Worm (Caenorhabditis elegans) whole organism, L4 larva: ENCODE measurements around the gene F55C5.17.

Experiments
- F44E2.7 ChIP-seq: fragments of 200-800 bp; sonication (Bioruptor generic); IDR thresholded peaks from 2 replicates; pipeline ENCODE4 v2.1.2; 2022; ENCODE audit warnings: missing genetic modification characterization, missing compliant biosample characterization
- T20F7.1 ChIP-seq: fragments of 200-800 bp; sonication (Bioruptor generic); optimal IDR thresholded peaks from 2 replicates; lab custom pipeline; 2018; ENCODE audit warnings: mild to moderate bottlenecking, missing genetic modification characterization, missing compliant biosample characterization
- T26A8.4 ChIP-seq: fragments of 200-800 bp; sonication (Bioruptor generic); IDR thresholded peaks from 2 replicates; pipeline ENCODE4 v1.3.6; 2022; ENCODE audit warnings: missing genetic modification characterization, missing compliant biosample characterization
- Y48G9A.11 ChIP-seq: fragments of 200-800 bp; sonication (Bioruptor generic); IDR thresholded peaks from 2 replicates; pipeline ENCODE4 v1.3.6; 2022; ENCODE audit warnings: missing genetic modification reagents, missing genetic modification characterization, missing compliant biosample characterization
- Y5F2A.4 ChIP-seq: fragments of 200-800 bp; sonication (Bioruptor generic); optimal IDR thresholded peaks from 2 replicates; lab custom pipeline; 2018; ENCODE audit warnings: mild to moderate bottlenecking, missing genetic modification characterization, missing compliant biosample characterization
- attf-4 ChIP-seq: sonication (generic microtip); optimal IDR thresholded peaks from 3 replicates; lab custom pipeline; 2017; ENCODE audit warnings: missing biosample characterization, missing genetic modification characterization
- ceh-20 ChIP-seq: fragments of 200-800 bp; sonication (Bioruptor generic); IDR thresholded peaks from 2 replicates; pipeline ENCODE4 v1.3.6; 2022; ENCODE audit warnings: missing genetic modification reagents, missing genetic modification characterization, missing compliant biosample characterization
- ceh-28 ChIP-seq: fragments of 150-350 bp; optimal IDR thresholded peaks from 2 replicates; lab custom pipeline; 2014; ENCODE audit warnings: missing biosample characterization, missing genetic modification reagents, missing genetic modification characterization
- ceh-62 ChIP-seq: sonication (generic microtip); optimal IDR thresholded peaks from 2 replicates; lab custom pipeline; 2017; ENCODE audit warnings: missing biosample characterization, missing genetic modification characterization
- cey-2 ChIP-seq: sonication (generic microtip); optimal IDR thresholded peaks from 3 replicates; lab custom pipeline; 2017; ENCODE audit warnings: missing genetic modification characterization, mild to moderate bottlenecking, missing compliant biosample characterization, antibody characterized with exemption, borderline replicate concordance; ENCODE audit not compliant: insufficient read depth
- daf-16 ChIP-seq, 3 experiments: sonication (generic microtip); optimal IDR thresholded peaks; 2 replicates each; lab custom pipeline; 2016 to 2017; ENCODE audit warnings: missing genetic modification characterization in 3 of 3, missing genetic modification reagents in 3 of 3, mild to moderate bottlenecking in 2 of 3, missing compliant biosample characterization in 2 of 3, missing biosample characterization in 1 of 3, moderate library complexity in 1 of 3
- daf-8 ChIP-seq: fragments of 200-800 bp; sonication (Bioruptor generic); IDR thresholded peaks from 2 replicates; pipeline ENCODE4 v1.3.6; 2022; ENCODE audit warnings: missing genetic modification characterization, missing compliant biosample characterization
- dmd-6 ChIP-seq: fragments of 200-800 bp; sonication (Bioruptor generic); IDR thresholded peaks from 2 replicates; pipeline ENCODE4 v1.3.6; 2022; ENCODE audit warnings: missing genetic modification reagents, missing genetic modification characterization, missing compliant biosample characterization
- dmd-8 ChIP-seq: fragments of 200-800 bp; sonication (Bioruptor generic); IDR thresholded peaks from 2 replicates; pipeline ENCODE4 v1.3.6; 2022; ENCODE audit warnings: missing genetic modification characterization, missing compliant biosample characterization
- dmd-9 ChIP-seq: fragments of 200-800 bp; sonication (Bioruptor generic); IDR thresholded peaks from 2 replicates; pipeline ENCODE4 v1.3.6; 2022; ENCODE audit warnings: missing genetic modification reagents, missing genetic modification characterization, missing compliant biosample characterization
- dve-1 ChIP-seq: sonication (generic microtip); optimal IDR thresholded peaks from 2 replicates; lab custom pipeline; 2017; ENCODE audit warnings: antibody characterized with exemption, mild to moderate bottlenecking, missing genetic modification characterization, missing compliant biosample characterization; ENCODE audit not compliant: insufficient read depth
- gei-8 ChIP-seq: fragments of 200-800 bp; sonication (Bioruptor generic); optimal IDR thresholded peaks from 2 replicates; lab custom pipeline; 2018; ENCODE audit warnings: mild to moderate bottlenecking, missing genetic modification characterization, missing compliant biosample characterization
- hlh-11 ChIP-seq: fragments of 200-800 bp; sonication (Bioruptor generic); optimal IDR thresholded peaks from 2 replicates; lab custom pipeline; 2018; ENCODE audit warnings: mild to moderate bottlenecking, missing genetic modification characterization, missing compliant biosample characterization
- hlh-30 ChIP-seq: sonication (generic microtip); optimal IDR thresholded peaks from 2 replicates; lab custom pipeline; 2017; ENCODE audit warnings: antibody characterized with exemption, mild to moderate bottlenecking, missing genetic modification characterization, missing compliant biosample characterization; ENCODE audit not compliant: insufficient read depth
- jun-1 ChIP-seq: fragments of 150-350 bp; optimal IDR thresholded peaks from 2 replicates; lab custom pipeline; 2014; ENCODE audit warnings: missing biosample characterization, missing genetic modification reagents, missing genetic modification characterization
- lin-13 ChIP-seq: fragments of 150-350 bp; optimal IDR thresholded peaks from 2 replicates; lab custom pipeline; 2014; ENCODE audit warnings: missing biosample characterization, missing genetic modification reagents, missing genetic modification characterization
- lin-29 ChIP-seq: fragments of 200-800 bp; sonication (Bioruptor generic); IDR thresholded peaks from 2 replicates; pipeline ENCODE4 v1.3.6; 2022; ENCODE audit warnings: missing genetic modification reagents, missing genetic modification characterization, missing compliant biosample characterization
- lin-38 ChIP-seq: fragments of 200-800 bp; sonication (Bioruptor generic); IDR thresholded peaks from 2 replicates; pipeline ENCODE4 v1.3.6; 2022; ENCODE audit warnings: missing genetic modification reagents, missing genetic modification characterization, missing compliant biosample characterization
- lin-39 ChIP-seq: fragments of 150-350 bp; optimal IDR thresholded peaks from 2 replicates; lab custom pipeline; 2014; ENCODE audit warnings: missing biosample characterization, missing genetic modification reagents, missing genetic modification characterization
- mdl-1 ChIP-seq, 2 experiments: fragments of 150-350 bp in 1 of 2; sonication (generic microtip) in 1 of 2; optimal IDR thresholded peaks; 2 replicates each; lab custom pipeline; 2014 to 2017; ENCODE audit warnings: missing biosample characterization in 2 of 2, missing genetic modification characterization in 2 of 2
- mdt-29 ChIP-seq: fragments of 200-800 bp; sonication (Bioruptor generic); IDR thresholded peaks from 2 replicates; pipeline ENCODE4 v1.3.6; 2022; ENCODE audit warnings: missing genetic modification reagents, missing genetic modification characterization, missing compliant biosample characterization
- mxl-2 ChIP-seq: fragments of 200-800 bp; sonication (Bioruptor generic); conservative IDR thresholded peaks from 2 replicates; pipeline ENCODE4 v1.3.6; 2022; ENCODE audit warnings: missing genetic modification reagents, missing genetic modification characterization, missing compliant biosample characterization
- mxl-3 ChIP-seq: fragments of 200-800 bp; sonication (Bioruptor generic); optimal IDR thresholded peaks from 2 replicates; lab custom pipeline; 2018; ENCODE audit warnings: mild to moderate bottlenecking, missing genetic modification characterization, missing compliant biosample characterization
- nhr-10 ChIP-seq: fragments of 150-350 bp; optimal IDR thresholded peaks from 2 replicates; lab custom pipeline; 2014; ENCODE audit warnings: missing biosample characterization, missing genetic modification characterization
- nhr-11 ChIP-seq: fragments of 150-350 bp; optimal IDR thresholded peaks from 2 replicates; lab custom pipeline; 2014; ENCODE audit warnings: missing biosample characterization, missing genetic modification characterization
- nhr-237 ChIP-seq: sonication (generic microtip); optimal IDR thresholded peaks from 2 replicates; lab custom pipeline; 2017; ENCODE audit warnings: missing biosample characterization, missing genetic modification characterization
- nhr-28 ChIP-seq: fragments of 150-350 bp; optimal IDR thresholded peaks from 2 replicates; lab custom pipeline; 2014; ENCODE audit warnings: missing biosample characterization, missing genetic modification characterization
- nhr-6 ChIP-seq: fragments of 150-350 bp; optimal IDR thresholded peaks from 2 replicates; lab custom pipeline; 2014; ENCODE audit warnings: missing biosample characterization, missing genetic modification characterization
- nhr-76 ChIP-seq: fragments of 150-350 bp; optimal IDR thresholded peaks from 2 replicates; lab custom pipeline; 2014; ENCODE audit warnings: missing biosample characterization, missing genetic modification characterization
- nhr-77 ChIP-seq: fragments of 150-350 bp; optimal IDR thresholded peaks from 2 replicates; lab custom pipeline; 2014; ENCODE audit warnings: missing biosample characterization, missing genetic modification characterization
- pqm-1 ChIP-seq: sonication (generic microtip); optimal IDR thresholded peaks from 2 replicates; lab custom pipeline; 2017; ENCODE audit warnings: missing biosample characterization, missing genetic modification characterization
- saeg-2 ChIP-seq: fragments of 200-800 bp; sonication (Bioruptor generic); IDR thresholded peaks from 2 replicates; pipeline ENCODE4 v1.3.6; 2022; ENCODE audit warnings: missing genetic modification reagents, missing genetic modification characterization, missing compliant biosample characterization
- snpc-1.2 ChIP-seq: fragments of 200-800 bp; sonication (Bioruptor generic); IDR thresholded peaks from 2 replicates; pipeline ENCODE4 v1.3.6; 2022; ENCODE audit warnings: missing genetic modification reagents, missing genetic modification characterization, missing compliant biosample characterization
- unc-130 ChIP-seq: sonication (generic microtip); optimal IDR thresholded peaks from 2 replicates; lab custom pipeline; 2016; ENCODE audit warnings: missing genetic modification reagents, missing genetic modification characterization, missing compliant biosample characterization
- unc-62 ChIP-seq, 3 experiments: fragments of 150-350 bp in 1 of 3; sonication (generic microtip); optimal IDR thresholded peaks in 2 of 3; peaks in 1 of 3; 1 replicate in 1 of 3; 2 replicates in 2 of 3; lab custom pipeline; 2014 to 2017; ENCODE audit warnings: missing biosample characterization in 3 of 3, missing genetic modification characterization in 3 of 3, missing genetic modification reagents in 3 of 3, missing genotype in 1 of 3
- zag-1 ChIP-seq: fragments of 150-350 bp; optimal IDR thresholded peaks from 2 replicates; lab custom pipeline; 2014; ENCODE audit warnings: missing biosample characterization, missing genetic modification characterization
- ztf-7 ChIP-seq: fragments of 150-350 bp; optimal IDR thresholded peaks from 2 replicates; lab custom pipeline; 2014; ENCODE audit warnings: missing biosample characterization, missing genetic modification characterization

F55C5.17 gene

ce11 chrV:12295015-12295414 is 7.3 kb upstream of the F55C5.17 start:
- TF ChIP-seq hlh-11 (peak; percentile 8), nhr-11 (tag; lab: Kevin White, UChicago) (no peak), nhr-10 (tag; lab: Kevin White, UChicago) (no peak), unc-62 (GFP tag; optimal IDR thresholded peaks at IDR 0.05 in 1 of 2; lab: Kevin White, UChicago) (peak in 1 of 2 experiments; percentile 93), unc-62 (tag; optimal IDR thresholded peaks at IDR 0.05; lab: Kevin White, UChicago) (no peak), nhr-28 (tag; lab: Kevin White, UChicago) (peak; percentile 44), mdl-1 (tag; optimal IDR thresholded peaks at IDR 0.05; lab: Kevin White, UChicago) (peak in 1 of 2 experiments; percentile 39), mxl-3 (GFP tag; lab: Kevin White, UChicago) (peak; percentile 47)

DNA sequence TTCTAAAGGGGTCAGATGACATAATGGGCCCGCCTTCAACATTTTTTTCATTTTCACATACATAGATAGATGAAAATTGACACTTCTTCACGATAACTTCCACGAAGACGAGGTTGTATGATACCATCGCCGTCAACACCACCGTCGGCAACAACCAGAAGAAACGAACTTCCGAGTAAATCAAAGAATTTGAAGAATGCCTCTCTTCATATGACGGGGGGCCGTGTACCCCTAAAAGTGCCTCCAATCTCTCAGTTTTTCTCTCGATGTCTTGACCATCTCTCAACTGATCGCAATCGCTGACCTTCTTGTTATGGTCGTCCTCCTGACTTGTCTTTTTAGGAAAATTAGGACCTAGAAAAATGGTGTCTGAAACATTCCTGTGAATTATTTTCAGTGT is 6.8 kb upstream of the F55C5.17 start:
- TF ChIP-seq jun-1: no peak
- no peak for TF ChIP-seq ceh-62 (tag; lab: Kevin White, UChicago)
- TF ChIP-seq cey-2 (tag; lab: Kevin White, UChicago): no peak
- no peak for TF ChIP-seq F44E2.7 (GFP tag; lab: Robert Waterston, UW)
- TF ChIP-seq daf-8: no peak
- TF ChIP-seq T26A8.4 (GFP tag; lab: Robert Waterston, UW): no peak
- no peak for TF ChIP-seq unc-130
- no peak for TF ChIP-seq nhr-237 (tag; lab: Kevin White, UChicago)
- TF ChIP-seq mdl-1 (tag; optimal IDR thresholded peaks at IDR 0.05; lab: Kevin White, UChicago): no peak

- TF ChIP-seq pqm-1 (tag; lab: Kevin White, UChicago) (peak; percentile 51), nhr-28 (tag; lab: Kevin White, UChicago) (peak; percentile 29), T20F7.1 (no peak), hlh-30 (tag; lab: Kevin White, UChicago) (no peak), dve-1 (peak; percentile 22), nhr-77 (tag; lab: Kevin White, UChicago) (peak; percentile 18), dmd-6 (0 out of 2 replicates have a peak, but pooled peaks have one; percentile 25), daf-16 (GFP tag; optimal IDR thresholded peaks at IDR 0.05; lab: Kevin White, UChicago) (no peak), daf-16 (tag; optimal IDR thresholded peaks at IDR 0.05; lab: Kevin White, UChicago) (peak; percentile 43)
Observed at ce11 chrV:12296122-12296521, 6.2 kb upstream of the F55C5.17 start.

- TF ChIP-seq lin-29 (GFP tag; lab: Robert Waterston, UW): no peak
- no peak for TF ChIP-seq dmd-8
- peak; percentile 65 for TF ChIP-seq mxl-3 (GFP tag; lab: Kevin White, UChicago)
- TF ChIP-seq hlh-30 (tag; lab: Kevin White, UChicago): peak; percentile 47
- TF ChIP-seq mdl-1 (tag; optimal IDR thresholded peaks at IDR 0.05; lab: Kevin White, UChicago): peak in 1 of 2 experiments; percentile 29
- TF ChIP-seq mxl-2 (GFP tag; lab: Robert Waterston, UW): no peak
- no peak for TF ChIP-seq dmd-9
- no peak for TF ChIP-seq nhr-6 (tag; lab: Kevin White, UChicago)
- no peak for TF ChIP-seq nhr-11 (tag; lab: Kevin White, UChicago)
- TF ChIP-seq hlh-11: peak; percentile 1
- TF ChIP-seq lin-38: no peak
Observed at ce11 chrV:12296794-12297193, 5.5 kb upstream of the F55C5.17 start.

ce11 chrV:12298184-12298583 is 4.2 kb upstream of the F55C5.17 start:
- TF ChIP-seq Y5F2A.4: no peak
- TF ChIP-seq ztf-7 (tag; lab: Kevin White, UChicago): no peak
- TF ChIP-seq nhr-77 (tag; lab: Kevin White, UChicago): no peak
- TF ChIP-seq saeg-2: no peak
- no peak for TF ChIP-seq lin-39 (tag; lab: Kevin White, UChicago)
- no peak for TF ChIP-seq zag-1
- TF ChIP-seq nhr-76 (tag; lab: Kevin White, UChicago): no peak
- no peak for TF ChIP-seq dmd-9
- no peak for TF ChIP-seq cey-2 (tag; lab: Kevin White, UChicago)
- peak; percentile 48 for TF ChIP-seq nhr-28 (tag; lab: Kevin White, UChicago)
- TF ChIP-seq lin-13: no peak
- no peak for TF ChIP-seq snpc-1.2 (GFP tag; lab: Robert Waterston, UW)
- no peak for TF ChIP-seq ceh-20 (GFP tag; lab: Robert Waterston, UW)
- no peak for TF ChIP-seq gei-8 (GFP tag; lab: Kevin White, UChicago)
- no peak for TF ChIP-seq attf-4 (tag; lab: Kevin White, UChicago)
- TF ChIP-seq mxl-3 (GFP tag; lab: Kevin White, UChicago): no peak
- TF ChIP-seq Y48G9A.11 (GFP tag; lab: Robert Waterston, UW): no peak
- TF ChIP-seq unc-62 (GFP tag; optimal IDR thresholded peaks at IDR 0.05 in 1 of 2; lab: Kevin White, UChicago): peak in 1 of 2 experiments; percentile 83
- no peak for TF ChIP-seq unc-62 (tag; optimal IDR thresholded peaks at IDR 0.05; lab: Kevin White, UChicago)
- TF ChIP-seq mdt-29 (GFP tag; lab: Robert Waterston, UW): no peak
- TF ChIP-seq ceh-28: no peak
